Worm (Caenorhabditis elegans) whole organism, young adult: ENCODE measurements around the gene rml-4.

Experiments
- B0336.3 ChIP-seq: fragments of 200-800 bp; sonication (Bioruptor generic); IDR thresholded peaks from 2 replicates; pipeline ENCODE4 v1.3.6; 2022; ENCODE audit warnings: missing genetic modification characterization, missing compliant biosample characterization
- C06A6.2 ChIP-seq: fragments of 200-800 bp; sonication (Bioruptor generic); conservative IDR thresholded peaks from 2 replicates; pipeline ENCODE4 v1.3.6; 2022; ENCODE audit warnings: missing genetic modification characterization, missing compliant biosample characterization
- C17E4.6 ChIP-seq: fragments of 200-800 bp; sonication (Bioruptor generic); IDR thresholded peaks from 2 replicates; pipeline ENCODE4 v1.3.6; 2022; ENCODE audit warnings: missing genetic modification reagents, missing genetic modification characterization, missing compliant biosample characterization
- Y53F4B.3 ChIP-seq: fragments of 200-800 bp; sonication (Bioruptor generic); IDR thresholded peaks from 2 replicates; pipeline ENCODE4 v1.3.6; 2022; ENCODE audit warnings: missing genetic modification reagents, missing genetic modification characterization, missing compliant biosample characterization
- Y56A3A.18 ChIP-seq: fragments of 200-800 bp; sonication (Bioruptor generic); IDR thresholded peaks from 2 replicates; pipeline ENCODE4 v1.3.6; 2022; ENCODE audit warnings: missing genetic modification reagents, missing genetic modification characterization, missing compliant biosample characterization
- cebp-2 ChIP-seq: fragments of 200-800 bp; sonication (Bioruptor generic); IDR thresholded peaks from 2 replicates; pipeline ENCODE4 v1.3.6; 2022; ENCODE audit warnings: missing genetic modification characterization, missing compliant biosample characterization
- lin-35 ChIP-seq, 3 experiments: fragments of 150-350 bp in 2 of 3; sonication (generic microtip) in 1 of 3; optimal IDR thresholded peaks; 2 replicates each; lab custom pipeline; 2014 to 2018; ENCODE audit warnings: missing biosample characterization in 3 of 3, missing genetic modification characterization in 3 of 3, missing genetic modification reagents in 3 of 3
- mxl-1 ChIP-seq: sonication (generic microtip); optimal IDR thresholded peaks from 2 replicates; lab custom pipeline; 2016; ENCODE audit warnings: missing genetic modification characterization, missing compliant biosample characterization
- pha-4 ChIP-seq: fragments of 150-350 bp; sonication (generic microtip); optimal IDR thresholded peaks from 2 replicates; lab custom pipeline; 2014; ENCODE audit warnings: missing biosample characterization, missing genetic modification reagents, missing genetic modification characterization
- unc-62 ChIP-seq: fragments of 150-350 bp; optimal IDR thresholded peaks from 2 replicates; lab custom pipeline; 2014; ENCODE audit warnings: missing biosample characterization, missing genetic modification reagents, missing genetic modification characterization
- ztf-28 ChIP-seq: fragments of 200-800 bp; sonication (Bioruptor generic); IDR thresholded peaks from 2 replicates; pipeline ENCODE4 v1.3.6; 2022; ENCODE audit warnings: missing genetic modification reagents, missing genetic modification characterization, missing compliant biosample characterization

DNA sequence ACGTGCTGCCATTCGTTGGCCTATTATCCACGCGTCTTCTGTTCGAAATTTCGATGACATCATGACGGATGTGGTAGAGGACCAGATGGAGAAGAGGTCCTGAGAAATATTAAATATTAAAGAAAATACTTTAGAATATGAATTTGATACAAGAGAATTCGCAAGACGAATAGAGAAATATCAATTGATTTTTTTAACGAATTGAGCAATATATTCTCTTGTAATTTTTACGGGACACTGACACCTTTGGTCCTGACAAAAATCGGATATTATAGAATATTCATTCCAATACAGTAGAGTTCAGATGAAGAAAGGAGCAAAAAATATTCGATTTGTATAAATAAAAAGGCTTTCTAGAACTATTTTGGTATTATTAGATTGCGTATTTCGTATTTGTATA lies 6.8 kb upstream of the rml-4 start, which contains the start of gene C01F1.6:
- TF ChIP-seq pha-4 (tag; lab: Kevin White, UChicago), result no peak
- no peak for TF ChIP-seq C17E4.6
- no peak for TF ChIP-seq Y56A3A.18 (GFP tag; lab: Robert Waterston, UW)
- TF ChIP-seq B0336.3 (GFP tag; lab: Robert Waterston, UW), result no peak
- TF ChIP-seq C06A6.2 (GFP tag; lab: Robert Waterston, UW), result no peak
- TF ChIP-seq ztf-28 (GFP tag; lab: Robert Waterston, UW), result no peak
- TF ChIP-seq cebp-2 (GFP tag; lab: Robert Waterston, UW), result no peak
- no peak for TF ChIP-seq unc-62 (GFP tag; lab: Kevin White, UChicago)
- TF ChIP-seq Y53F4B.3 (GFP tag; lab: Robert Waterston, UW), result no peak
- no peak for TF ChIP-seq lin-35 (GFP tag; optimal IDR thresholded peaks at IDR 0.05; lab: Kevin White, UChicago)
- TF ChIP-seq mxl-1 (tag; lab: Kevin White, UChicago), result no peak
